Fruit fly (Drosophila melanogaster) whole organism, embryonic: ENCODE data around the gene CG31191.

Experiments
- Awh ChIP-seq: fragments of 200-800 bp; sonication (Bioruptor generic); IDR thresholded peaks from 2 replicates; pipeline ENCODE4, ENCODE4 v1.3.6; 2022; ENCODE audit warnings: missing biosample characterization, missing genetic modification characterization
- Bdp1 ChIP-seq: fragments of 200-800 bp; sonication (Bioruptor generic); optimal IDR thresholded peaks from 3 replicates; lab custom pipeline; 2016; ENCODE audit warnings: missing biosample characterization, missing genetic modification characterization
- BtbVII ChIP-seq: fragments of 200-800 bp; sonication (Bioruptor generic); optimal IDR thresholded peaks from 3 replicates; lab custom pipeline; 2017; ENCODE audit warnings: missing biosample characterization, mild to moderate bottlenecking, missing genetic modification characterization
- CG11247 ChIP-seq: fragments of 200-800 bp; sonication (Bioruptor generic); IDR thresholded peaks from 2 replicates; pipeline ENCODE4 v1.3.6; 2022; ENCODE audit warnings: missing biosample characterization, missing genetic modification characterization
- CG11560 ChIP-seq: fragments of 200-800 bp; sonication (Bioruptor generic); IDR thresholded peaks from 3 replicates; pipeline ENCODE4 v1.3.6; 2022; ENCODE audit warnings: missing biosample characterization, missing genetic modification characterization
- CG11695 ChIP-seq: fragments of 200-800 bp; sonication (Bioruptor generic); IDR thresholded peaks from 3 replicates; pipeline ENCODE4 v1.3.6; 2022; ENCODE audit warnings: missing biosample characterization, missing genetic modification characterization
- CG11696 ChIP-seq: fragments of 200-800 bp; sonication (Bioruptor generic); IDR thresholded peaks from 2 replicates; pipeline ENCODE4 v1.3.6; 2022; ENCODE audit warnings: missing biosample characterization, missing genetic modification characterization
- CG12659 ChIP-seq: fragments of 200-800 bp; sonication (Bioruptor generic); optimal IDR thresholded peaks from 3 replicates; lab custom pipeline; 2017; ENCODE audit warnings: mild to moderate bottlenecking, missing biosample characterization, missing genetic modification reagents, missing genetic modification characterization
- CG14441 ChIP-seq: fragments of 200-800 bp; sonication (Bioruptor generic); IDR thresholded peaks from 2 replicates; pipeline ENCODE4 v1.3.6; 2022; ENCODE audit warnings: missing biosample characterization, missing genetic modification characterization
- CG15479 ChIP-seq: fragments of 200-800 bp; sonication (Bioruptor generic); optimal IDR thresholded peaks from 3 replicates; lab custom pipeline; 2019; ENCODE audit warnings: missing biosample characterization, mild to moderate bottlenecking, missing genetic modification characterization, moderate library complexity
- CG16813 ChIP-seq: fragments of 200-800 bp; sonication (Bioruptor generic); IDR thresholded peaks from 3 replicates; pipeline ENCODE4 v1.3.6; 2022; ENCODE audit warnings: missing biosample characterization, missing genetic modification characterization; ENCODE audit not compliant: partially characterized antibody
- CG17328 ChIP-seq: fragments of 200-800 bp; sonication (Bioruptor generic); IDR thresholded peaks from 2 replicates; pipeline ENCODE4 v1.3.6; 2022; ENCODE audit warnings: missing biosample characterization, missing genetic modification characterization
- CG18011 ChIP-seq: fragments of 200-800 bp; sonication (Bioruptor generic); optimal IDR thresholded peaks from 2 replicates; lab custom pipeline; 2017; ENCODE audit warnings: missing biosample characterization, missing genetic modification characterization, mild to moderate bottlenecking, moderate library complexity, missing genotype
- CG18262 ChIP-seq: fragments of 200-800 bp; optimal IDR thresholded peaks from 3 replicates; lab custom pipeline; 2019; ENCODE audit warnings: missing biosample characterization, mild to moderate bottlenecking, missing genetic modification characterization, moderate library complexity
- CG1832 ChIP-seq: fragments of 200-800 bp; sonication (Bioruptor generic); optimal IDR thresholded peaks from 2 replicates; lab custom pipeline; 2017; ENCODE audit warnings: missing biosample characterization, mild to moderate bottlenecking, missing genetic modification characterization, inconsistent platforms
- CG30020 ChIP-seq: fragments of 200-800 bp; optimal IDR thresholded peaks from 2 replicates; lab custom pipeline; 2019; ENCODE audit warnings: missing biosample characterization, mild to moderate bottlenecking, missing genetic modification characterization, moderate library complexity
- CG3726 ChIP-seq: fragments of 200-800 bp; sonication (Bioruptor generic); IDR thresholded peaks from 3 replicates; pipeline ENCODE4, ENCODE4 v1.3.6; 2022; ENCODE audit warnings: missing biosample characterization, missing genetic modification characterization
- CG6854 ChIP-seq: fragments of 200-800 bp; sonication (Bioruptor generic); optimal IDR thresholded peaks from 3 replicates; lab custom pipeline; 2017; ENCODE audit warnings: missing biosample characterization, mild to moderate bottlenecking, missing genetic modification characterization
- CG7963 ChIP-seq: fragments of 200-800 bp; sonication (Bioruptor generic); IDR thresholded peaks from 3 replicates; pipeline ENCODE4 v1.3.6; 2022; ENCODE audit warnings: missing biosample characterization, missing genetic modification characterization; ENCODE audit not compliant: partially characterized antibody
- CG8359 ChIP-seq: fragments of 200-800 bp; sonication (Bioruptor generic); optimal IDR thresholded peaks from 2 replicates; lab custom pipeline; 2017; ENCODE audit warnings: missing biosample characterization, mild to moderate bottlenecking, missing genetic modification characterization, borderline replicate concordance
- D19B ChIP-seq: fragments of 200-800 bp; sonication (Bioruptor generic); optimal IDR thresholded peaks from 2 replicates; lab custom pipeline; 2017; ENCODE audit warnings: missing biosample characterization, mild to moderate bottlenecking, missing genetic modification characterization
- Kr ChIP-seq: fragments of 200-800 bp; sonication (Bioruptor generic); optimal IDR thresholded peaks from 2 replicates; lab custom pipeline; 2017; ENCODE audit warnings: missing biosample characterization, mild to moderate bottlenecking, missing genetic modification characterization
- MESR4 ChIP-seq: fragments of 200-800 bp; sonication (Bioruptor generic); optimal IDR thresholded peaks from 2 replicates; lab custom pipeline; 2018; ENCODE audit warnings: missing biosample characterization, mild to moderate bottlenecking, missing genetic modification characterization, moderate library complexity
- Mad ChIP-seq: fragments of 200-800 bp; sonication (Bioruptor generic); optimal IDR thresholded peaks from 2 replicates; lab custom pipeline; 2016; ENCODE audit warnings: missing biosample characterization, missing genetic modification characterization
- Mrtf ChIP-seq: fragments of 200-800 bp; sonication (Bioruptor generic); IDR thresholded peaks from 3 replicates; pipeline ENCODE4 v1.3.6; 2022; ENCODE audit warnings: missing biosample characterization, missing genetic modification characterization
- Nf-YB ChIP-seq: fragments of 200-800 bp; sonication (Bioruptor generic); optimal IDR thresholded peaks from 3 replicates; lab custom pipeline; 2019; ENCODE audit warnings: missing biosample characterization, mild to moderate bottlenecking, missing genetic modification characterization, moderate library complexity
- NfI ChIP-seq: fragments of 200-800 bp; sonication (Bioruptor generic); optimal IDR thresholded peaks from 3 replicates; lab custom pipeline; 2018; ENCODE audit warnings: missing biosample characterization, mild to moderate bottlenecking, missing genetic modification characterization, moderate library complexity
- Pdp1 ChIP-seq, 2 experiments: fragments of 200-800 bp; sonication (Bioruptor generic); optimal IDR thresholded peaks; 3 replicates each; lab custom pipeline; 2016; ENCODE audit warnings: missing biosample characterization in 2 of 2, missing genetic modification characterization in 2 of 2, mild to moderate bottlenecking in 1 of 2, moderate library complexity in 1 of 2
- Rx ChIP-seq: fragments of 200-800 bp; sonication (Bioruptor generic); IDR thresholded peaks from 2 replicates; pipeline ENCODE4 v1.3.6; 2022; ENCODE audit warnings: missing biosample characterization, missing genetic modification characterization
- Sry-β ChIP-seq: fragments of 200-800 bp; sonication (Bioruptor generic); optimal IDR thresholded peaks from 2 replicates; lab custom pipeline; 2018; ENCODE audit warnings: missing biosample characterization, mild to moderate bottlenecking, missing genetic modification characterization, moderate library complexity
- Trl ChIP-seq, 3 experiments: fragments of >200 bp in 2 of 3; fragments of 200-800 bp in 1 of 3; sonication (Bioruptor generic) in 1 of 3; optimal IDR thresholded peaks; 2 replicates in 1 of 3; 3 replicates in 2 of 3; lab custom pipeline; 2016 to 2017; ENCODE audit warnings: missing biosample characterization in 1 of 3, missing genetic modification characterization in 1 of 3
- Xrp1 ChIP-seq: fragments of 200-800 bp; sonication (Bioruptor generic); IDR thresholded peaks from 2 replicates; pipeline ENCODE4 v1.3.6; 2022; ENCODE audit warnings: missing biosample characterization, missing genetic modification characterization
- YL-1 ChIP-seq: fragments of 200-800 bp; sonication (Bioruptor generic); optimal IDR thresholded peaks from 3 replicates; lab custom pipeline; 2017; ENCODE audit warnings: missing biosample characterization, mild to moderate bottlenecking, missing genetic modification characterization
- ara ChIP-seq: fragments of 200-800 bp; sonication (Bioruptor generic); IDR thresholded peaks from 2 replicates; pipeline ENCODE4 v1.3.6; 2022; ENCODE audit warnings: missing biosample characterization, missing genetic modification characterization
- az2 ChIP-seq: fragments of 200-800 bp; sonication (Bioruptor generic); optimal IDR thresholded peaks from 3 replicates; lab custom pipeline; 2016; ENCODE audit warnings: missing biosample characterization, missing genetic modification characterization
- dati ChIP-seq: fragments of 200-800 bp; sonication (Bioruptor generic); IDR thresholded peaks from 2 replicates; pipeline ENCODE4 v1.3.6; 2022; ENCODE audit warnings: missing biosample characterization, missing genetic modification characterization
- ems ChIP-seq: fragments of 200-800 bp; sonication (Bioruptor generic); optimal IDR thresholded peaks from 3 replicates; lab custom pipeline; 2016; ENCODE audit warnings: missing biosample characterization, missing genetic modification characterization
- esg ChIP-seq: fragments of 200-800 bp; sonication (Bioruptor generic); conservative IDR thresholded peaks from 2 replicates; pipeline ENCODE4 v1.3.6; 2022; ENCODE audit warnings: missing biosample characterization, missing genetic modification characterization
- ewg ChIP-seq: fragments of 200-800 bp; sonication (Bioruptor generic); optimal IDR thresholded peaks from 3 replicates; lab custom pipeline; 2017; ENCODE audit warnings: mild to moderate bottlenecking, missing biosample characterization, missing genetic modification reagents, missing genetic modification characterization
- gcm2 ChIP-seq: fragments of 200-800 bp; sonication (Bioruptor generic); optimal IDR thresholded peaks from 2 replicates; lab custom pipeline; 2016; ENCODE audit warnings: missing biosample characterization, missing genetic modification characterization
- hkb ChIP-seq, 2 experiments: fragments of 200-800 bp in 1 of 2; fragments of >200 bp in 1 of 2; sonication (Bioruptor generic) in 1 of 2; IDR thresholded peaks in 1 of 2; optimal IDR thresholded peaks in 1 of 2; 2 replicates each; pipeline versions ENCODE4 v1.3.6 to Lab custom; 2017 to 2022; ENCODE audit warnings: missing biosample characterization in 1 of 2, missing genetic modification characterization in 1 of 2
- lab ChIP-seq: fragments of 200-800 bp; sonication (Bioruptor generic); optimal IDR thresholded peaks from 3 replicates; lab custom pipeline; 2017; ENCODE audit warnings: missing biosample characterization, missing genetic modification characterization, mild to moderate bottlenecking, moderate library complexity, missing genetic modification reagents
- nerfin-1 ChIP-seq: fragments of 200-800 bp; sonication (Bioruptor generic); optimal IDR thresholded peaks from 3 replicates; lab custom pipeline; 2019; ENCODE audit warnings: missing biosample characterization, mild to moderate bottlenecking, missing genetic modification characterization, moderate library complexity
- psq ChIP-seq: fragments of 200-800 bp; sonication (Bioruptor generic); optimal IDR thresholded peaks from 2 replicates; lab custom pipeline; 2017; ENCODE audit warnings: missing biosample characterization, missing genetic modification characterization
- sd ChIP-seq: fragments of 200-800 bp; sonication (Bioruptor generic); optimal IDR thresholded peaks from 3 replicates; lab custom pipeline; 2018; ENCODE audit warnings: missing biosample characterization, mild to moderate bottlenecking, missing genetic modification characterization, moderate library complexity
- sim ChIP-seq: fragments of 200-800 bp; sonication (Bioruptor generic); IDR thresholded peaks from 2 replicates; pipeline ENCODE4 v1.3.6; 2022; ENCODE audit warnings: missing biosample characterization, missing genetic modification characterization
- sna ChIP-seq: fragments of 200-800 bp; sonication (Bioruptor generic); IDR thresholded peaks from 2 replicates; pipeline ENCODE4 v1.3.6; 2022; ENCODE audit warnings: missing biosample characterization, missing genetic modification characterization; ENCODE audit not compliant: partially characterized antibody
- trem ChIP-seq: fragments of 200-800 bp; optimal IDR thresholded peaks from 3 replicates; lab custom pipeline; 2019; ENCODE audit warnings: missing biosample characterization, mild to moderate bottlenecking, missing genetic modification characterization, moderate library complexity
- vvl ChIP-seq: fragments of 200-800 bp; sonication (Bioruptor generic); IDR thresholded peaks from 2 replicates; pipeline ENCODE4 v1.3.6; 2022; ENCODE audit warnings: missing biosample characterization, missing genetic modification characterization
- yki ChIP-seq: fragments of >200 bp; optimal IDR thresholded peaks from 3 replicates; lab custom pipeline; 2018

Gene CG31191

DNA sequence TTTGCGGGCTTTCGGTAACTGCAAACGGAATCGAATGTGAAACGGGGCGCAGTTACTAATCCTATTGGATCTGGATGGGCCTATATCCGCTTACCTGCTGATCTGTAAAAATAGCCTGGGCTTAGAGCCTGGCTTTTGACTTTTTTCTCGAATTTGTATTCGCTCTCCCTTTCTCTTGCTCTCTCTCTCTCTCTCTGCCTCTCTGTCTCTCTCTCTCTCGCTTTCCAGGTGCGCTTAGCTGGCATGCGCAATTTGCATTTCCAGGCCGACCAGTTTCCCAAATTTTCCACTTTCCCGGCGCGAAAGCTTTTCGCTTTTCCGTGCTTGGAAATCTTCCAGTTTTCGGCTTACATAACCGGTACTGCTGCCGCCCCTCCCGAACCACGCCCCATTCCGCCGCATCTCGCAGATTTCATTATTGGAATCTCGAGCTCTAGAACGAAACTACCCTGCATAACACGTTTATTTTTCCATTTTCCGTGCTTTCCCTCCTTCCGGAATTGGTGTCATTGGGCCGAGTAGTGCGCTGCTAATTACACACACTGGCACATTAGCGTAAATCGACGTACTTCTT lies 3.9 kb upstream of the CG31191 start (continued):
- TF ChIP-seq Kr (GFP tag; lab: Kevin White, UChicago) (no peak), D19B (GFP tag; lab: Kevin White, UChicago) (no peak), vvl (GFP tag; lab: Robert Waterston, UW) (no peak), gcm2 (GFP tag; lab: Kevin White, UChicago) (no peak), CG3726 (GFP tag; lab: Robert Waterston, UW) (no peak), lab (GFP tag; lab: Kevin White, UChicago) (no peak), yki (lab: Kevin White, UChicago) (peak; percentile 45), dati (GFP tag; lab: Robert Waterston, UW) (no peak), CG12659 (GFP tag; lab: Kevin White, UChicago) (no peak), CG11247 (GFP tag; lab: Robert Waterston, UW) (no peak), ewg (GFP tag; lab: Kevin White, UChicago) (peak; percentile 95), sd (tag; lab: Kevin White, UChicago) (peak; percentile 30), az2 (no peak), Sry-β (no peak), CG11560 (tag; lab: Robert Waterston, UW) (no peak), ara (no peak), NfI (GFP tag; lab: Kevin White, UChicago) (no peak), CG18262 (tag; lab: Kevin White, UChicago) (no peak), CG15479 (GFP tag; lab: Kevin White, UChicago) (peak; percentile 15), CG6854 (no peak), trem (tag; lab: Kevin White, UChicago) (no peak), sna (GFP tag; lab: Robert Waterston, UW) (no peak), Rx (GFP tag; lab: Robert Waterston, UW) (no peak), CG1832 (GFP tag; lab: Kevin White, UChicago) (peak; percentile 92), CG11696 (GFP tag; lab: Robert Waterston, UW) (no peak), esg (GFP tag; lab: Robert Waterston, UW) (no peak), Mad (GFP tag; lab: Kevin White, UChicago) (no peak), CG8359 (GFP tag; lab: Kevin White, UChicago) (no peak), CG17328 (GFP tag; lab: Robert Waterston, UW) (no peak), Nf-YB (GFP tag; lab: Kevin White, UChicago) (no peak), Xrp1 (GFP tag; lab: Robert Waterston, UW) (0 out of 2 replicates have a peak, but pooled peaks have one; percentile 11), Bdp1 (no peak), ems (GFP tag; lab: Kevin White, UChicago) (no peak), MESR4 (no peak), CG14441 (no peak), hkb (optimal IDR thresholded peaks at IDR 0.05; lab: Kevin White, UChicago) (no peak), hkb (GFP tag; IDR thresholded peaks at IDR 0.05; lab: Robert Waterston, UW) (no peak), Mrtf (no peak), YL-1 (GFP tag; lab: Kevin White, UChicago) (peak; percentile 19), Trl (optimal IDR thresholded peaks at IDR 0.05; lab: Kevin White, UChicago) (peak; percentile 66 to 88), Trl (GFP tag; optimal IDR thresholded peaks at IDR 0.05; lab: Kevin White, UChicago) (no peak), Pdp1 (GFP tag; optimal IDR thresholded peaks at IDR 0.05; lab: Kevin White, UChicago) (peak in 1 of 2 experiments; percentile 92), sim (GFP tag; lab: Robert Waterston, UW) (no peak), psq (GFP tag; lab: Kevin White, UChicago) (no peak), CG11695 (GFP tag; lab: Robert Waterston, UW) (no peak), CG30020 (no peak), CG16813 (GFP tag; lab: Robert Waterston, UW) (no peak), BtbVII (peak; percentile 13), Awh (no peak), nerfin-1 (peak; percentile 94), CG18011 (GFP tag; lab: Kevin White, UChicago) (no peak), CG7963 (GFP tag; lab: Robert Waterston, UW) (0 out of 3 replicates have a peak, but pooled peaks have one; percentile 32)
